Fruit fly (Drosophila melanogaster) whole organism, embryonic: ENCODE data around the gene CNPYb.

Experiments
- CG10267 ChIP-seq: fragments of 200-800 bp; sonication (Bioruptor generic); optimal IDR thresholded peaks from 2 replicates; lab custom pipeline; 2018; ENCODE audit warnings: missing biosample characterization, mild to moderate bottlenecking, missing genetic modification characterization, moderate library complexity
- CG11093 ChIP-seq: fragments of 200-800 bp; sonication (Bioruptor generic); IDR thresholded peaks from 3 replicates; pipeline ENCODE4 v1.3.6; 2022; ENCODE audit warnings: missing biosample characterization, missing genetic modification characterization
- CG12219 ChIP-seq: fragments of 200-800 bp; sonication (Bioruptor generic); optimal IDR thresholded peaks from 3 replicates; lab custom pipeline; 2018; ENCODE audit warnings: missing biosample characterization, mild to moderate bottlenecking, missing genetic modification characterization
- CG13123 ChIP-seq: fragments of 200-800 bp; sonication (Bioruptor generic); optimal IDR thresholded peaks from 2 replicates; lab custom pipeline; 2016; ENCODE audit warnings: missing biosample characterization, missing genetic modification characterization
- CG13424 ChIP-seq: fragments of 200-800 bp; sonication (Bioruptor generic); optimal IDR thresholded peaks from 2 replicates; lab custom pipeline; 2019; ENCODE audit warnings: missing biosample characterization, mild to moderate bottlenecking, missing genetic modification characterization, moderate library complexity
- CG14965 ChIP-seq: fragments of 200-800 bp; sonication (Bioruptor generic); optimal IDR thresholded peaks from 2 replicates; lab custom pipeline; 2016; ENCODE audit warnings: missing biosample characterization, missing genetic modification characterization, borderline replicate concordance
- CG15073 ChIP-seq: fragments of 200-800 bp; sonication (Bioruptor generic); optimal IDR thresholded peaks from 2 replicates; lab custom pipeline; 2016; ENCODE audit warnings: missing biosample characterization, missing genetic modification characterization
- CG17802 ChIP-seq: fragments of 200-800 bp; sonication (Bioruptor generic); optimal IDR thresholded peaks from 2 replicates; lab custom pipeline; 2018; ENCODE audit warnings: missing biosample characterization, mild to moderate bottlenecking, missing genetic modification characterization, moderate library complexity
- CG17912 ChIP-seq: fragments of 200-800 bp; sonication (Bioruptor generic); optimal IDR thresholded peaks from 2 replicates; lab custom pipeline; 2018; ENCODE audit warnings: missing biosample characterization, mild to moderate bottlenecking, missing genetic modification characterization
- CG18764 ChIP-seq: fragments of 200-800 bp; sonication (Bioruptor generic); optimal IDR thresholded peaks from 3 replicates; lab custom pipeline; 2016; ENCODE audit warnings: missing biosample characterization, missing genetic modification characterization
- CG2129 ChIP-seq: fragments of 200-800 bp; sonication (Bioruptor generic); IDR thresholded peaks from 2 replicates; pipeline ENCODE4 v1.3.6; 2022; ENCODE audit warnings: missing biosample characterization, missing genetic modification characterization; ENCODE audit not compliant: partially characterized antibody
- CG2875 ChIP-seq: fragments of 200-800 bp; sonication (Bioruptor generic); optimal IDR thresholded peaks from 2 replicates; lab custom pipeline; 2017; ENCODE audit warnings: missing biosample characterization, mild to moderate bottlenecking, missing genetic modification characterization, missing genetic modification reagents
- CG33557 ChIP-seq: fragments of 200-800 bp; sonication (Bioruptor generic); optimal IDR thresholded peaks from 2 replicates; lab custom pipeline; 2019; ENCODE audit warnings: missing biosample characterization, mild to moderate bottlenecking, missing genetic modification characterization, moderate library complexity
- CG34376 ChIP-seq: fragments of 200-800 bp; sonication (Bioruptor generic); optimal IDR thresholded peaks from 2 replicates; lab custom pipeline; 2018; ENCODE audit warnings: missing biosample characterization, mild to moderate bottlenecking, missing genetic modification characterization
- CG6765 ChIP-seq: fragments of 200-800 bp; sonication (Bioruptor generic); optimal IDR thresholded peaks from 3 replicates; lab custom pipeline; 2017; ENCODE audit warnings: missing biosample characterization, mild to moderate bottlenecking, missing genetic modification characterization
- CG7786 ChIP-seq: fragments of 200-800 bp; sonication (Bioruptor generic); optimal IDR thresholded peaks from 2 replicates; lab custom pipeline; 2016; ENCODE audit warnings: missing biosample characterization, missing genetic modification characterization
- CG7839 ChIP-seq: fragments of 200-800 bp; sonication (Bioruptor generic); optimal IDR thresholded peaks from 3 replicates; lab custom pipeline; 2018; ENCODE audit warnings: missing biosample characterization, mild to moderate bottlenecking, missing genetic modification characterization, moderate library complexity
- CG8290 ChIP-seq, 3 experiments: fragments of 200-800 bp; sonication (Bioruptor generic); optimal IDR thresholded peaks; 2 replicates each; lab custom pipeline; 2016 to 2019; ENCODE audit warnings: missing biosample characterization in 3 of 3, missing genetic modification characterization in 3 of 3, mild to moderate bottlenecking in 2 of 3, moderate library complexity in 1 of 3
- D19B ChIP-seq: fragments of 200-800 bp; sonication (Bioruptor generic); optimal IDR thresholded peaks from 2 replicates; lab custom pipeline; 2017; ENCODE audit warnings: missing biosample characterization, mild to moderate bottlenecking, missing genetic modification characterization
- Dek ChIP-seq: fragments of 200-800 bp; sonication (Bioruptor generic); optimal IDR thresholded peaks from 3 replicates; lab custom pipeline; 2019; ENCODE audit warnings: missing biosample characterization, mild to moderate bottlenecking, missing genetic modification characterization, moderate library complexity
- Dref ChIP-seq: fragments of 200-800 bp; sonication (Bioruptor generic); IDR thresholded peaks from 2 replicates; pipeline ENCODE4 v1.3.6; 2022; ENCODE audit warnings: missing biosample characterization, missing genetic modification characterization
- Elba2 ChIP-seq: fragments of 200-800 bp; sonication (Bioruptor generic); optimal IDR thresholded peaks from 3 replicates; lab custom pipeline; 2016; ENCODE audit warnings: missing biosample characterization, missing genetic modification characterization
- Hey ChIP-seq: fragments of 200-800 bp; sonication (Bioruptor generic); optimal IDR thresholded peaks from 3 replicates; lab custom pipeline; 2018; ENCODE audit warnings: missing biosample characterization, mild to moderate bottlenecking, missing genetic modification characterization
- HmgZ ChIP-seq: fragments of 200-800 bp; sonication (Bioruptor generic); optimal IDR thresholded peaks from 2 replicates; lab custom pipeline; 2018; ENCODE audit warnings: missing biosample characterization, mild to moderate bottlenecking, missing genetic modification characterization
- Max ChIP-seq: fragments of 200-800 bp; sonication (Bioruptor generic); optimal IDR thresholded peaks from 2 replicates; lab custom pipeline; 2016; ENCODE audit warnings: missing biosample characterization, mild to moderate bottlenecking, missing genetic modification characterization
- Sox100B ChIP-seq: fragments of 200-800 bp; sonication (Bioruptor generic); optimal IDR thresholded peaks from 3 replicates; lab custom pipeline; 2018; ENCODE audit warnings: missing biosample characterization, mild to moderate bottlenecking, missing genetic modification characterization
- Sry-δ ChIP-seq: fragments of 200-800 bp; sonication (Bioruptor generic); optimal IDR thresholded peaks from 2 replicates; lab custom pipeline; 2016; ENCODE audit warnings: missing biosample characterization, missing genetic modification characterization
- al ChIP-seq: fragments of 200-800 bp; sonication (Bioruptor generic); IDR thresholded peaks from 2 replicates; pipeline ENCODE4 v1.3.6; 2022; ENCODE audit warnings: missing biosample characterization, missing genetic modification characterization
- ash1 ChIP-seq: fragments of 200-800 bp; sonication (Bioruptor generic); optimal IDR thresholded peaks from 2 replicates; lab custom pipeline; 2018; ENCODE audit warnings: missing biosample characterization, mild to moderate bottlenecking, missing genetic modification characterization
- bbx ChIP-seq: fragments of 200-800 bp; sonication (Bioruptor generic); IDR thresholded peaks from 2 replicates; pipeline ENCODE4 v1.3.6; 2022; ENCODE audit warnings: missing biosample characterization, missing genetic modification characterization; ENCODE audit not compliant: partially characterized antibody
- bigmax ChIP-seq: fragments of 200-800 bp; sonication (Bioruptor generic); optimal IDR thresholded peaks from 2 replicates; lab custom pipeline; 2018; ENCODE audit warnings: missing biosample characterization, mild to moderate bottlenecking, missing genetic modification characterization
- chn ChIP-seq: fragments of 200-800 bp; sonication (Bioruptor generic); optimal IDR thresholded peaks from 2 replicates; lab custom pipeline; 2016; ENCODE audit warnings: missing biosample characterization, missing genetic modification characterization
- dmrt11E ChIP-seq: fragments of 200-800 bp; sonication (Bioruptor generic); optimal IDR thresholded peaks from 3 replicates; lab custom pipeline; 2018; ENCODE audit warnings: missing biosample characterization, mild to moderate bottlenecking, missing genetic modification characterization, moderate library complexity
- gem ChIP-seq: fragments of 200-800 bp; sonication (Bioruptor generic); optimal IDR thresholded peaks from 2 replicates; lab custom pipeline; 2019; ENCODE audit warnings: missing biosample characterization, mild to moderate bottlenecking, missing genetic modification characterization, moderate library complexity
- grau ChIP-seq: fragments of 200-800 bp; optimal IDR thresholded peaks from 3 replicates; lab custom pipeline; 2019; ENCODE audit warnings: missing biosample characterization, mild to moderate bottlenecking, missing genetic modification characterization, moderate library complexity
- h ChIP-seq: fragments of >200 bp; optimal IDR thresholded peaks from 2 replicates; lab custom pipeline; 2017
- lmd ChIP-seq: fragments of 200-800 bp; sonication (Bioruptor generic); IDR thresholded peaks from 2 replicates; pipeline ENCODE4 v1.3.6; 2022; ENCODE audit warnings: missing biosample characterization, missing genetic modification characterization
- nom ChIP-seq: fragments of 200-800 bp; sonication (Bioruptor generic); optimal IDR thresholded peaks from 2 replicates; lab custom pipeline; 2017; ENCODE audit warnings: missing biosample characterization, missing genetic modification characterization, mild to moderate bottlenecking, moderate library complexity, missing genetic modification reagents
- pros ChIP-seq: fragments of 200-800 bp; sonication (Bioruptor generic); optimal IDR thresholded peaks from 3 replicates; lab custom pipeline; 2019; ENCODE audit warnings: missing biosample characterization, mild to moderate bottlenecking, missing genetic modification characterization, moderate library complexity
- schlank ChIP-seq: fragments of 200-800 bp; sonication (Bioruptor generic); optimal IDR thresholded peaks from 2 replicates; lab custom pipeline; 2018; ENCODE audit warnings: missing biosample characterization, mild to moderate bottlenecking, missing genetic modification characterization
- scrt ChIP-seq: fragments of 200-800 bp; sonication (Bioruptor generic); optimal IDR thresholded peaks from 2 replicates; lab custom pipeline; 2018; ENCODE audit warnings: missing biosample characterization, mild to moderate bottlenecking, missing genetic modification characterization, moderate library complexity
- sr ChIP-seq: fragments of 200-800 bp; sonication (Bioruptor generic); IDR thresholded peaks from 3 replicates; pipeline ENCODE4 v1.3.6; 2022; ENCODE audit warnings: missing biosample characterization, missing genetic modification characterization
- sug ChIP-seq: fragments of 200-800 bp; optimal IDR thresholded peaks from 2 replicates; lab custom pipeline; 2019; ENCODE audit warnings: missing biosample characterization, mild to moderate bottlenecking, missing genetic modification characterization, moderate library complexity
- tio ChIP-seq: fragments of 200-800 bp; sonication (Bioruptor generic); optimal IDR thresholded peaks from 2 replicates; lab custom pipeline; 2017; ENCODE audit warnings: missing biosample characterization, missing genetic modification characterization, inconsistent platforms
- toy ChIP-seq: fragments of 200-800 bp; sonication (Bioruptor generic); IDR thresholded peaks from 2 replicates; pipeline ENCODE4 v1.3.6; 2022; ENCODE audit warnings: missing biosample characterization, missing genetic modification characterization
- vfl ChIP-seq: fragments of 200-800 bp; sonication (Bioruptor generic); optimal IDR thresholded peaks from 2 replicates; lab custom pipeline; 2016; ENCODE audit warnings: missing biosample characterization, missing genetic modification characterization
- zen ChIP-seq: fragments of 200-800 bp; sonication (Bioruptor generic); optimal IDR thresholded peaks from 3 replicates; lab custom pipeline; 2018; ENCODE audit warnings: missing biosample characterization, mild to moderate bottlenecking, missing genetic modification characterization, moderate library complexity
- zf30C ChIP-seq: fragments of 200-800 bp; sonication (Bioruptor generic); optimal IDR thresholded peaks from 3 replicates; lab custom pipeline; 2018; ENCODE audit warnings: missing biosample characterization, mild to moderate bottlenecking, missing genetic modification characterization

The CNPYb gene

DNA sequence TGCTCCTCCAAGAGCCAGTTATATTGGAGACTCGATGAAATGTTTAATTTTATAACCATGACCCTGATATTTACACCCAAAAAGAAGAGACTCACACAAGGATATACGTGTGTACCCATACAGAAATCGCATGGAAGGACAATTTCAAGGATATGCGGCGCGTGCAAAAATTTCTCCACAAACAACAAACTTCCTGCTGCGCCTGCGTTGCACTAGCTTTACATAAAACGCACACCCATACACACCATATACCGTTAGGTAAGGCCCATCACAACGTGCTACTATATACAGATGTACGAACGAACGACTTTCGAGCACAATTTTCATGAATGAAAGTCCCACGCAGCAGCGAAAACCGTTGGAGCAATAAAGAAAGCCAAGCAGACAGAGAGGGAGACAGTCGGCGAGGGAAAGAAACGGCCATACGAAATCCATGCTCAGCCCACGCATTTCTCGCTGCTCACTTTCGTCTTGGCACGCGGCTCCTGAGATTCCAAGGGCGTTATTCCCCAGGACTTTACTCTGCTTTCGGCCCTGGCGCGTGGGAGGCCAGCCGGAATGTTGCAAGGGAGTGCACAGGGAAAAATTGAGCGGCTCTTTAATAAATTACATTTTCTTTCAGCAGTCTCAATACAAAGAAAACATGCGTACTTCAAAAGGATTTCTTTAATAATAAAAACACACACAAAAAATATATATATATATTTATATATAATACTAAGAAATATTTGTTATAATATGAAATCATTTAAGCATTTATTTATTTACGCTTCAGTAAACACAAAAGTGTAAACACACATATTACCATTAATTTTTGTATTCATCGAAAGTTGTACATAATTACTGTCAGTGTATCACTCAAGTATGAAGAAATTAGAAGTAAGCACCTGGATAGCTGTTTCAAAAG, 8.4 kb downstream of the CNPYb start (continued):
- TF ChIP-seq HmgZ (no peak), CG18764 (no peak), scrt (GFP tag; lab: Kevin White, UChicago) (peak; percentile 17), toy (GFP tag; lab: Robert Waterston, UW) (no peak), Sox100B (GFP tag; lab: Kevin White, UChicago) (peak; percentile 44), CG33557 (no peak), CG11093 (no peak), CG15073 (no peak), CG6765 (GFP tag; lab: Kevin White, UChicago) (no peak), zf30C (GFP tag; lab: Kevin White, UChicago) (no peak), chn (GFP tag; lab: Kevin White, UChicago) (no peak), tio (GFP tag; lab: Kevin White, UChicago) (no peak), CG2875 (GFP tag; lab: Kevin White, UChicago) (no peak), CG10267 (tag; lab: Kevin White, UChicago) (peak; percentile 46), gem (tag; lab: Kevin White, UChicago) (peak; percentile 77), nom (no peak), ash1 (GFP tag; lab: Kevin White, UChicago) (no peak), Dek (tag; lab: Kevin White, UChicago) (peak; percentile 37), bbx (GFP tag; lab: Robert Waterston, UW) (no peak), Elba2 (no peak), Dref (GFP tag; lab: Robert Waterston, UW) (no peak), CG7786 (GFP tag; lab: Kevin White, UChicago) (no peak), h (no peak), al (GFP tag; lab: Robert Waterston, UW) (no peak), bigmax (GFP tag; lab: Kevin White, UChicago) (no peak), zen (tag; lab: Kevin White, UChicago) (no peak), CG17802 (tag; lab: Kevin White, UChicago) (no peak), pros (GFP tag; lab: Kevin White, UChicago) (no peak), dmrt11E (peak; percentile 19), Max (no peak), CG13123 (GFP tag; lab: Kevin White, UChicago) (no peak), CG34376 (GFP tag; lab: Kevin White, UChicago) (no peak), Sry-δ (GFP tag; lab: Kevin White, UChicago) (no peak), D19B (GFP tag; lab: Kevin White, UChicago) (no peak), lmd (GFP tag; lab: Robert Waterston, UW) (0 out of 2 replicates have a peak, but pooled peaks have one; percentile 41), sr (GFP tag; lab: Robert Waterston, UW) (peak; percentile 90), CG14965 (GFP tag; lab: Kevin White, UChicago) (no peak), vfl (no peak), CG2129 (GFP tag; lab: Robert Waterston, UW) (no peak), CG8290 (GFP tag; optimal IDR thresholded peaks at IDR 0.05; lab: Kevin White, UChicago) (no peak), CG8290 (tag; optimal IDR thresholded peaks at IDR 0.05; lab: Kevin White, UChicago) (no peak), CG13424 (tag; lab: Kevin White, UChicago) (peak; percentile 29), schlank (tag; lab: Kevin White, UChicago) (no peak), CG7839 (peak; percentile 65), Hey (no peak), CG12219 (no peak), sug (tag; lab: Kevin White, UChicago) (no peak), grau (tag; lab: Kevin White, UChicago) (peak; percentile 62), CG17912 (GFP tag; lab: Kevin White, UChicago) (no peak)
